Worm (Caenorhabditis elegans) whole organism, midembryonic: ENCODE results near the gene srh-104.

Experiments
- T22C8.4 ChIP-seq: fragments of 200-800 bp; sonication (Bioruptor generic); IDR thresholded peaks from 2 replicates; pipeline ENCODE4 v1.3.6; 2022; ENCODE audit warnings: missing genetic modification characterization, missing compliant biosample characterization
- cog-1 ChIP-seq: sonication (generic microtip); optimal IDR thresholded peaks from 2 replicates; lab custom pipeline; 2016; ENCODE audit warnings: missing genetic modification characterization, missing compliant biosample characterization
- flt-1 ChIP-seq: fragments of 200-800 bp; sonication (Bioruptor generic); IDR thresholded peaks from 2 replicates; pipeline ENCODE4 v1.3.6; 2022; ENCODE audit warnings: missing genetic modification characterization, missing compliant biosample characterization
- klf-2 ChIP-seq: fragments of 200-800 bp; sonication (Bioruptor generic); conservative IDR thresholded peaks from 2 replicates; pipeline ENCODE4 v1.3.6; 2022; ENCODE audit warnings: missing genetic modification reagents, missing genetic modification characterization, missing compliant biosample characterization
- med-1 ChIP-seq: sonication (generic microtip); optimal IDR thresholded peaks from 2 replicates; lab custom pipeline; 2017; ENCODE audit warnings: missing genetic modification characterization, mild to moderate bottlenecking, missing compliant biosample characterization, antibody characterized with exemption, missing genetic modification reagents; ENCODE audit not compliant: insufficient read depth
- ref-1 ChIP-seq: fragments of 200-800 bp; sonication (Bioruptor generic); conservative IDR thresholded peaks from 2 replicates; pipeline ENCODE4 v1.3.6; 2022; ENCODE audit warnings: missing genetic modification reagents, missing genetic modification characterization, missing compliant biosample characterization
- tab-1 ChIP-seq: fragments of 200-800 bp; sonication (Bioruptor generic); IDR thresholded peaks from 2 replicates; pipeline ENCODE4 v1.3.6; 2022; ENCODE audit warnings: missing genetic modification characterization, missing compliant biosample characterization
- ztf-23 ChIP-seq: fragments of 200-800 bp; sonication (Bioruptor generic); IDR thresholded peaks from 2 replicates; pipeline ENCODE4 v1.3.6; 2022; ENCODE audit warnings: missing genetic modification reagents, missing genetic modification characterization, missing compliant biosample characterization
- ztf-29 ChIP-seq: fragments of 200-800 bp; sonication (Bioruptor generic); IDR thresholded peaks from 2 replicates; pipeline ENCODE4 v1.3.6; 2022; ENCODE audit warnings: missing genetic modification reagents, missing genetic modification characterization, missing compliant biosample characterization

DNA sequence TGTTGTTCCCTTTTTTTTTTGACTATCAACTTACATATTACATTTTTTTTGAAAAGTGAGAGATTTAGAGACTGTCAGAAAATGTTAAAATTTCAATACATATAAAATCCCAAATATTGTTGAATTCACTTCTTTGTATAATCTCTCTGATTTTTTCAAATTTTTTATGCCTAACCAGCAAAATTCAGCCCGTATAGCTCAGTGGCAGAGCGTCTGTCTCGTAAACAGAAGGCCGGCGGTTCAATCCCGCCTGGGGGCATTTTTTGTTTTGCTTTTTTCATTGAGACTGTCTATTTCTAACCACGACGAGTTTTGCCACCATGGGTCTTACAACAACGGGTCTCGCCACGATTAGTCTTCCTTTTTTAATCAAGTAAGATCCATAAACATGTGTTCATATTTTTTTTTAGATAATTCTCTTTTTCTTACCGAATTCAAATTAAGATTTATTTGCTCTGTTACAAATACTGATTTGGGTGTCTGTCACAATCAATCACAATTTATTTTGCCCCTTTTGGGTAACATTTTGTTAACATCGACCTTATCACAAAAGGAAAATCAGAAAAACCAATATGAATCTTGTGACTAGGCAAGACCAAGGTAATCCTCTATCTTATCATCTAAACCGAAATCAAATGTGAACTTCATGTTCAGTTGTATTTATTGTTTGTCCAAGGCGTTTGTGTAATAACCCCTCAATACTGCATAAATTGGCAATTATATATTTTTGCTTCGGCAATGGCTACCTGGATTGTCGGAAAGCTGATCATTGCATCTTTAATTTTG is 24.8 kb downstream of the srh-104 start, which contains the start of gene glc-1:
- TF ChIP-seq flt-1 (GFP tag; lab: Robert Waterston, UW) (no peak), ztf-29 (GFP tag; lab: Robert Waterston, UW) (no peak), ref-1 (GFP tag; lab: Robert Waterston, UW) (no peak), T22C8.4 (GFP tag; lab: Robert Waterston, UW) (no peak), tab-1 (GFP tag; lab: Robert Waterston, UW) (no peak), ztf-23 (GFP tag; lab: Robert Waterston, UW) (no peak), med-1 (no peak), klf-2 (GFP tag; lab: Robert Waterston, UW) (no peak), cog-1 (no peak)
